Worm (Caenorhabditis elegans) whole organism, L4/young adult: ENCODE results near the gene cha-1.

Experiments
- W03F9.2 ChIP-seq: fragments of 150-350 bp; optimal IDR thresholded peaks from 2 replicates; lab custom pipeline; 2014; ENCODE audit warnings: missing biosample characterization, missing genetic modification characterization
- dao-5 ChIP-seq: sonication (generic microtip); optimal IDR thresholded peaks from 2 replicates; lab custom pipeline; 2016; ENCODE audit warnings: missing genotype, missing genetic modification characterization, moderate library complexity, missing compliant biosample characterization
- him-1 ChIP-seq: sonication (generic microtip); optimal IDR thresholded peaks from 2 replicates; lab custom pipeline; 2016; ENCODE audit warnings: missing genotype, missing genetic modification reagents, missing genetic modification characterization, missing compliant biosample characterization

The cha-1 gene

ce11 chrIV:3624597-3624996 is at the start of gene cha-1, which contains the start of gene unc-17:
TSS of gene cha-1 (minus strand) at chrIV:3624697.
TSS of gene unc-17 (minus strand) at chrIV:3624699.
- TF ChIP-seq him-1 (tag; lab: Kevin White, UChicago) (no peak), dao-5 (tag; lab: Kevin White, UChicago) (no peak), W03F9.2 (tag; lab: Kevin White, UChicago) (no peak)

ce11 chrIV:3668603-3669002 is 44.1 kb upstream of the cha-1 start, which contains the start of gene fmil-1:
TSS of gene fmil-1 (minus strand) at chrIV:3668703.
- TF ChIP-seq him-1 (tag; lab: Kevin White, UChicago): no peak
- TF ChIP-seq dao-5 (tag; lab: Kevin White, UChicago): no peak
- no peak for TF ChIP-seq W03F9.2 (tag; lab: Kevin White, UChicago)

ce11 chrIV:3667796-3668195 is 43.3 kb upstream of the cha-1 start:
- TF ChIP-seq him-1 (tag; lab: Kevin White, UChicago): no peak
- no peak for TF ChIP-seq dao-5 (tag; lab: Kevin White, UChicago)

ce11 chrIV:3666543-3666942 is 42.0 kb upstream of the cha-1 start:
- TF ChIP-seq W03F9.2 (tag; lab: Kevin White, UChicago) (no peak), him-1 (tag; lab: Kevin White, UChicago) (no peak), dao-5 (tag; lab: Kevin White, UChicago) (no peak)

ce11 chrIV:3665089-3665488 is 40.6 kb upstream of the cha-1 start:
- TF ChIP-seq dao-5 (tag; lab: Kevin White, UChicago): no peak
- no peak for TF ChIP-seq W03F9.2 (tag; lab: Kevin White, UChicago)
- TF ChIP-seq him-1 (tag; lab: Kevin White, UChicago): no peak

- no peak for TF ChIP-seq W03F9.2 (tag; lab: Kevin White, UChicago)
Measured at ce11 chrIV:3662863-3663262, 38.4 kb upstream of the cha-1 start.

- TF ChIP-seq him-1 (tag; lab: Kevin White, UChicago) (no peak), dao-5 (tag; lab: Kevin White, UChicago) (no peak), W03F9.2 (tag; lab: Kevin White, UChicago) (no peak)
Measured at ce11 chrIV:3661117-3661634, 36.7 kb upstream of the cha-1 start.

ce11 chrIV:3659951-3660350 is 35.5 kb upstream of the cha-1 start:
- no peak for TF ChIP-seq him-1 (tag; lab: Kevin White, UChicago)
- TF ChIP-seq W03F9.2 (tag; lab: Kevin White, UChicago): no peak
- no peak for TF ChIP-seq dao-5 (tag; lab: Kevin White, UChicago)

- TF ChIP-seq him-1 (tag; lab: Kevin White, UChicago): no peak
- TF ChIP-seq W03F9.2 (tag; lab: Kevin White, UChicago): no peak
- TF ChIP-seq dao-5 (tag; lab: Kevin White, UChicago): no peak
Measured at ce11 chrIV:3655896-3656295, 31.4 kb upstream of the cha-1 start.

- TF ChIP-seq dao-5 (tag; lab: Kevin White, UChicago): no peak
- TF ChIP-seq him-1 (tag; lab: Kevin White, UChicago): no peak
- no peak for TF ChIP-seq W03F9.2 (tag; lab: Kevin White, UChicago)
Measured at ce11 chrIV:3654823-3655222, 30.3 kb upstream of the cha-1 start.

ce11 chrIV:3654214-3654613 is 29.7 kb upstream of the cha-1 start:
- TF ChIP-seq W03F9.2 (tag; lab: Kevin White, UChicago): no peak
- TF ChIP-seq him-1 (tag; lab: Kevin White, UChicago): no peak
- no peak for TF ChIP-seq dao-5 (tag; lab: Kevin White, UChicago)

- TF ChIP-seq him-1 (tag; lab: Kevin White, UChicago): no peak
- TF ChIP-seq W03F9.2 (tag; lab: Kevin White, UChicago): no peak
- no peak for TF ChIP-seq dao-5 (tag; lab: Kevin White, UChicago)
Measured at ce11 chrIV:3653420-3653823, 28.9 kb upstream of the cha-1 start.

ce11 chrIV:3652784-3653383 is 28.4 kb upstream of the cha-1 start:
- TF ChIP-seq W03F9.2 (tag; lab: Kevin White, UChicago) (no peak), him-1 (tag; lab: Kevin White, UChicago) (no peak), dao-5 (tag; lab: Kevin White, UChicago) (no peak)

- TF ChIP-seq dao-5 (tag; lab: Kevin White, UChicago): no peak
- TF ChIP-seq him-1 (tag; lab: Kevin White, UChicago): no peak
- no peak for TF ChIP-seq W03F9.2 (tag; lab: Kevin White, UChicago)
Measured at ce11 chrIV:3652223-3652622, 27.7 kb upstream of the cha-1 start.
